Fruit fly (Drosophila melanogaster) whole organism, prepupa: ENCODE data around the gene grim.
A peak's percentile ranks its signal among the peaks of the same experiment; 100 is the strongest.

ENCODE experiments used
- CG10631 ChIP-seq: fragments of 200-800 bp; sonication (Bioruptor generic); optimal IDR thresholded peaks from 2 replicates; lab custom pipeline; 2016; ENCODE audit warnings: missing biosample characterization, missing genetic modification characterization
- CG10669 ChIP-seq: fragments of 200-800 bp; sonication (Bioruptor generic); optimal IDR thresholded peaks from 3 replicates; lab custom pipeline; 2018; ENCODE audit warnings: missing biosample characterization, mild to moderate bottlenecking, missing genetic modification characterization, moderate library complexity
- CG11762 ChIP-seq: fragments of 200-800 bp; sonication (Bioruptor generic); optimal IDR thresholded peaks from 3 replicates; lab custom pipeline; 2016; ENCODE audit warnings: missing biosample characterization, missing genetic modification characterization; ENCODE audit not compliant: insufficient read depth
- CG11902 ChIP-seq: fragments of 200-800 bp; sonication (Bioruptor generic); optimal IDR thresholded peaks from 3 replicates; lab custom pipeline; 2016; ENCODE audit warnings: missing biosample characterization, missing genetic modification characterization
- CG3032 ChIP-seq: fragments of 200-800 bp; optimal IDR thresholded peaks from 2 replicates; lab custom pipeline; 2019; ENCODE audit warnings: missing biosample characterization, mild to moderate bottlenecking, missing genetic modification characterization, moderate library complexity
- CG3919 ChIP-seq: fragments of 200-800 bp; sonication (Bioruptor generic); optimal IDR thresholded peaks from 3 replicates; lab custom pipeline; 2016; ENCODE audit warnings: missing biosample characterization, missing genetic modification characterization
- CG6163 ChIP-seq: fragments of 200-800 bp; sonication (Bioruptor generic); IDR thresholded peaks from 3 replicates; pipeline ENCODE4 v1.3.6; 2022; ENCODE audit warnings: missing biosample characterization, missing genetic modification characterization
- CG6792 ChIP-seq: fragments of 200-800 bp; sonication (Bioruptor generic); optimal IDR thresholded peaks from 3 replicates; lab custom pipeline; 2016; ENCODE audit warnings: missing biosample characterization, missing genetic modification characterization
- CG6808 ChIP-seq: fragments of 200-800 bp; sonication (Bioruptor generic); optimal IDR thresholded peaks from 3 replicates; lab custom pipeline; 2017; ENCODE audit warnings: missing biosample characterization, missing genetic modification characterization, mild to moderate bottlenecking, moderate library complexity, missing genetic modification reagents
- CG6854 ChIP-seq: fragments of 200-800 bp; sonication (Bioruptor generic); optimal IDR thresholded peaks from 2 replicates; lab custom pipeline; 2017; ENCODE audit warnings: missing biosample characterization, mild to moderate bottlenecking, missing genetic modification characterization
- CG7368 ChIP-seq: fragments of 200-800 bp; sonication (Bioruptor generic); optimal IDR thresholded peaks from 3 replicates; lab custom pipeline; 2016; ENCODE audit warnings: missing biosample characterization, missing genetic modification characterization
- CG8632 ChIP-seq: fragments of 200-800 bp; sonication (Bioruptor generic); optimal IDR thresholded peaks from 3 replicates; lab custom pipeline; 2016; ENCODE audit warnings: missing biosample characterization, missing genetic modification characterization
- Eip75B ChIP-seq: fragments of 200-800 bp; sonication (Bioruptor generic); optimal IDR thresholded peaks from 3 replicates; lab custom pipeline; 2016; ENCODE audit warnings: missing biosample characterization, missing genetic modification characterization
- Eip78C ChIP-seq: fragments of 200-800 bp; sonication (Bioruptor generic); peaks from one replicate; lab custom pipeline; 2016; ENCODE audit warnings: missing biosample characterization, missing genetic modification characterization
- Ets21C ChIP-seq: fragments of 200-800 bp; sonication (Bioruptor generic); optimal IDR thresholded peaks from 3 replicates; lab custom pipeline; 2016; ENCODE audit warnings: missing biosample characterization, missing genetic modification characterization
- Ets96B ChIP-seq: fragments of 200-800 bp; optimal IDR thresholded peaks from 2 replicates; lab custom pipeline; 2019; ENCODE audit warnings: missing biosample characterization, mild to moderate bottlenecking, missing genetic modification characterization, moderate library complexity
- Hr39 ChIP-seq: fragments of 200-800 bp; sonication (Bioruptor generic); optimal IDR thresholded peaks from 2 replicates; lab custom pipeline; 2016; ENCODE audit warnings: missing biosample characterization, missing genetic modification characterization
- Met ChIP-seq: fragments of 200-800 bp; sonication (Bioruptor generic); optimal IDR thresholded peaks from 3 replicates; lab custom pipeline; 2016; ENCODE audit warnings: missing biosample characterization, missing genetic modification characterization
- OdsH ChIP-seq: fragments of 200-800 bp; sonication (Bioruptor generic); optimal IDR thresholded peaks from 3 replicates; lab custom pipeline; 2016; ENCODE audit warnings: missing biosample characterization, missing genetic modification characterization
- Smox ChIP-seq: fragments of 200-800 bp; sonication (Bioruptor generic); optimal IDR thresholded peaks from 3 replicates; lab custom pipeline; 2016; ENCODE audit warnings: missing biosample characterization, missing genetic modification characterization
- Sox102F ChIP-seq: fragments of 200-800 bp; sonication (Bioruptor generic); optimal IDR thresholded peaks from 2 replicates; lab custom pipeline; 2016; ENCODE audit warnings: missing biosample characterization, mild to moderate bottlenecking, missing genetic modification characterization
- Sox14 ChIP-seq: fragments of 200-800 bp; sonication (Bioruptor generic); optimal IDR thresholded peaks from 3 replicates; lab custom pipeline; 2016; ENCODE audit warnings: missing biosample characterization, missing genetic modification characterization
- achi ChIP-seq: fragments of 200-800 bp; sonication (Bioruptor generic); optimal IDR thresholded peaks from 3 replicates; lab custom pipeline; 2016; ENCODE audit warnings: missing biosample characterization, missing genetic modification characterization
- cyc ChIP-seq: fragments of 200-800 bp; sonication (Bioruptor generic); optimal IDR thresholded peaks from 3 replicates; lab custom pipeline; 2016; ENCODE audit warnings: missing biosample characterization, missing genetic modification characterization
- eg ChIP-seq: fragments of 200-800 bp; sonication (Bioruptor generic); IDR thresholded peaks from 3 replicates; pipeline ENCODE4 v1.3.6; 2022; ENCODE audit warnings: missing biosample characterization, missing genetic modification characterization
- fd85E ChIP-seq: fragments of 200-800 bp; sonication (Bioruptor generic); optimal IDR thresholded peaks from 3 replicates; lab custom pipeline; 2016; ENCODE audit warnings: missing biosample characterization, missing genetic modification characterization
- fkh ChIP-seq: fragments of 200-800 bp; sonication (Bioruptor generic); optimal IDR thresholded peaks from 3 replicates; lab custom pipeline; 2017; ENCODE audit warnings: missing biosample characterization, mild to moderate bottlenecking, missing genetic modification characterization, moderate library complexity
- net ChIP-seq: fragments of 200-800 bp; sonication (Bioruptor generic); optimal IDR thresholded peaks from 3 replicates; lab custom pipeline; 2016; ENCODE audit warnings: missing biosample characterization, missing genetic modification characterization
- pdm3 ChIP-seq: fragments of 200-800 bp; sonication (Bioruptor generic); optimal IDR thresholded peaks from 3 replicates; lab custom pipeline; 2016; ENCODE audit warnings: missing biosample characterization, missing genetic modification characterization
- salr ChIP-seq, 2 experiments: fragments of 200-800 bp; sonication (Bioruptor generic); optimal IDR thresholded peaks; 3 replicates each; lab custom pipeline; 2016 to 2018; ENCODE audit warnings: missing biosample characterization in 2 of 2, missing genetic modification characterization in 2 of 2, mild to moderate bottlenecking in 1 of 2
- svp ChIP-seq: fragments of 200-800 bp; sonication (Bioruptor generic); peaks from one replicate; lab custom pipeline; 2016; ENCODE audit warnings: missing biosample characterization, missing genetic modification characterization
- topi ChIP-seq: fragments of 200-800 bp; sonication (Bioruptor generic); optimal IDR thresholded peaks from 3 replicates; lab custom pipeline; 2016; ENCODE audit warnings: missing biosample characterization, missing genetic modification characterization
- vri ChIP-seq: fragments of 200-800 bp; sonication (Bioruptor generic); optimal IDR thresholded peaks from 3 replicates; lab custom pipeline; 2016; ENCODE audit warnings: missing biosample characterization, mild to moderate bottlenecking, missing genetic modification characterization

Gene grim

DNA sequence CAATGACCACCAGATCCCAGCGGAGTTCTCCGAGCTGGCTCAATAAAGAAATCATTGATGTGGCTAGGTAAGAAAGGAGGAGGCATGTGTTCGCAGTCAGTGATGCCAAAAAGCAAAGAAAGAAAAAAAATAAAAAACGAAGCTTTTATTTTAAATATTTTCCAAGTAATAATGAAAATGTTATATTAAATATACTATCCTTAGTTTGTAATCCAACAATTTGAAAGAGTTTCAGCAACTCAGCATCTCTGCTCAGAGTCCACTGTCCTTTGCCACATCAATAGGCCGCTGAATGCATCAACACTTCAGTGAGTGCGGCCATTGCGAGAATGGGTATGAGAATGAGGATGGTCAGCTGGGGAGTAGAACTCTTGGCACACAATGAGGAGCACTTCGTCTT, 30.0 kb downstream of the grim start (continued):
- TF ChIP-seq Sox102F (GFP tag; lab: Kevin White, UChicago): peak; percentile 4
- peak; percentile 43 for TF ChIP-seq CG3919 (GFP tag; lab: Kevin White, UChicago)
- TF ChIP-seq CG10669: peak; percentile 47
- TF ChIP-seq CG10631: peak; percentile 24
- TF ChIP-seq fd85E (GFP tag; lab: Kevin White, UChicago): no peak
- TF ChIP-seq Eip75B (GFP tag; lab: Kevin White, UChicago): peak; percentile 44
- peak; percentile 55 for TF ChIP-seq achi (GFP tag; lab: Kevin White, UChicago)
- peak; percentile 13 for TF ChIP-seq Smox (GFP tag; lab: Kevin White, UChicago)
- no peak for TF ChIP-seq CG6854 (GFP tag; lab: Kevin White, UChicago)
- TF ChIP-seq CG6792: peak; percentile 15
- peak; percentile 50 for TF ChIP-seq OdsH (GFP tag; lab: Kevin White, UChicago)

DNA sequence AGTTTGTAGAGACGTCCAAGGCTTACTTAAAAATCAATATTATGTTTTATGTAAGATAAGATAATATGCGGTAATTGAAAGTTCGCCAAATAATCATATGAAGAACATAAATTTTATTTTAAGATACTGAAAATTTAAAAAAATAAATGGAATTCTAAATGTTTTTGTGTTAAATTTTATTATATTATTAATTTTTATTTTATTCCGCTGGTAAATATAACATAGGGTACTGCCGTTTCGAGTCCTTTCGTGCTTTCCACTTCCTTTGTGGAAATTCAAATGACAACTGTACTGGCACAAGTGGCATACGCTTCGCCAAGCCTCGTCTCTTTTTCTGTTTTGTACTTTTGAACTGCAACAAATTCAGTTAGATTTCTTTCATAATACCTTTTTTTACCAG, 31.1 kb downstream of the grim start:
- TF ChIP-seq CG6163 (GFP tag; lab: Robert Waterston, UW) (no peak), CG7368 (GFP tag; lab: Kevin White, UChicago) (no peak), Eip78C (GFP tag; lab: Kevin White, UChicago) (peak; percentile 44)
- TF ChIP-seq, all 60 proteins: peak for 1

DNA sequence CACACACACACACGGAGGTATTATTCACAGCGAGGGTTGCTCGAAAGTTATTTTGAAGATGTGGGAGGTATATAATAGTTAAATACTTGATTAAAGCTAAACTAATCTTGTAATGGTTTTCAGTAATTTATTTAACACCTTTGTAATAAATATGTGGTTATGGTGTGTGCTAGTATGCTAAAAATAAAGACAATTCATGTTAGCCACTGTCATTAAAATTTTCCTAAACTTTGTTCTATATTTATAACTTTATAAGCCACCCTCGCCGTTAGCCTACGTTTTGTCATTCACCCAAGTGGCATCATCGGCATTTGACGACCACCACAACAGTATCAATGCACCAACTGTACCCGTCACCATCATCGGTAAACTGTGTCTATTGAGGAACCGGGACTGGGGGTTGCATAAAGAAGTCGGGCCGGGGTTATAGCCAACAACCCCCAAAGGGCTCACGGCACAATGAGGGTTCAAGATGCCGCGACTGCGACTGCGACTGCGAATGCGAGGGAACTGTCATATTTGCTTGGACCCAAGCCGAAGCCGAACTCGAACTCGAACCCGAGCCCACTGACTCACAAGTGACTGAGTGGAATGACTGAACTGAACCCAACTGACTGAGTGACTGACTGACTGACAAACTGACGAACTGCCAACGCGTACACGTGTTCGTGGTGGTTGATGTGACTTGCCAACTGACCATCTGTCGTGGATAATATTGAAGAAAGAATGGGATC, 31.7 kb downstream of the grim start:
- no peak for TF ChIP-seq eg
- TF ChIP-seq Eip78C (GFP tag; lab: Kevin White, UChicago): peak; percentile 50
- no peak for TF ChIP-seq Ets21C (GFP tag; lab: Kevin White, UChicago)
- TF ChIP-seq CG3032: peak; percentile 38
- TF ChIP-seq topi (GFP tag; lab: Kevin White, UChicago): peak; percentile 22
- TF ChIP-seq CG6163 (GFP tag; lab: Robert Waterston, UW): 0 out of 3 replicates have a peak, but pooled peaks have one; percentile 28
- TF ChIP-seq pdm3 (GFP tag; lab: Kevin White, UChicago): no peak
- peak; percentile 40 for TF ChIP-seq Ets96B (tag; lab: Kevin White, UChicago)
- TF ChIP-seq net (GFP tag; lab: Kevin White, UChicago): no peak
- no peak for TF ChIP-seq CG3919 (GFP tag; lab: Kevin White, UChicago)
- peak; percentile 6 for TF ChIP-seq cyc (GFP tag; lab: Kevin White, UChicago)
- TF ChIP-seq fkh (GFP tag; lab: Kevin White, UChicago): no peak
- TF ChIP-seq OdsH (GFP tag; lab: Kevin White, UChicago): no peak
- no peak for TF ChIP-seq fd85E (GFP tag; lab: Kevin White, UChicago)
- no peak for TF ChIP-seq CG11762 (GFP tag; lab: Kevin White, UChicago)
- TF ChIP-seq Smox (GFP tag; lab: Kevin White, UChicago): peak; percentile 17
- TF ChIP-seq achi (GFP tag; lab: Kevin White, UChicago): no peak
- TF ChIP-seq salr (GFP tag; optimal IDR thresholded peaks at IDR 0.05; lab: Kevin White, UChicago): no peak
- TF ChIP-seq Sox14 (GFP tag; lab: Kevin White, UChicago): no peak
- TF ChIP-seq CG6808 (GFP tag; lab: Kevin White, UChicago): peak; percentile 23
- peak; percentile 6 for TF ChIP-seq Eip75B (GFP tag; lab: Kevin White, UChicago)
- peak; percentile 31 for TF ChIP-seq Met
- peak; percentile 7 for TF ChIP-seq CG10669
- TF ChIP-seq svp (GFP tag; lab: Kevin White, UChicago): peak; percentile 67
- TF ChIP-seq CG8632 (GFP tag; lab: Kevin White, UChicago): no peak
- TF ChIP-seq, all 60 proteins: peak for 12

DNA sequence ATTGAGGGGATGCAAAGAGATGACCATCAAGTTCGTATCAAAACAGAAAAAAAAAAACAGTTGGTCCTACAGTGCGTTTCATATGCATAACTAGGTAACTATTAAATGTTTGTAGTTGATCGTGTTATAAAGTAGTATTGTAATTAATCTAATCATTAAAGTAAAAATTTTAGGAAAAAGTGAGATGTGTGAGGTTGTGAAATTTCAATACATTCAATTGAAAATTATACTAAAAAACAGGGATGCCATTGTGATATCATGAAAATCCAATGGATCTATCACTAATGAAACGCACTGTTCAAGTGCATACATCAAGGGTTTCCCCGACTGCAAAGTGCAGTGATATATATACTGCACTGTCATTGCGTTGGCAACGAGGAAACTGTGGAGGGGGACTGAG, 33.3 kb downstream of the grim start:
- TF ChIP-seq Hr39 (GFP tag; lab: Kevin White, UChicago): no peak
- no peak for TF ChIP-seq CG11902 (GFP tag; lab: Kevin White, UChicago)
- TF ChIP-seq fd85E (GFP tag; lab: Kevin White, UChicago): no peak
- no peak for TF ChIP-seq vri
- TF ChIP-seq svp (GFP tag; lab: Kevin White, UChicago): peak; percentile 52
- TF ChIP-seq Met: no peak
- TF ChIP-seq fkh (GFP tag; lab: Kevin White, UChicago): no peak
- no peak for TF ChIP-seq Eip75B (GFP tag; lab: Kevin White, UChicago)
- peak; percentile 59 for TF ChIP-seq Eip78C (GFP tag; lab: Kevin White, UChicago)
- no peak for TF ChIP-seq CG8632 (GFP tag; lab: Kevin White, UChicago)
- no peak for TF ChIP-seq pdm3 (GFP tag; lab: Kevin White, UChicago)
